Fruit fly (Drosophila melanogaster): ENCODE results near the gene CG16758.

The CG16758 gene

DNA sequence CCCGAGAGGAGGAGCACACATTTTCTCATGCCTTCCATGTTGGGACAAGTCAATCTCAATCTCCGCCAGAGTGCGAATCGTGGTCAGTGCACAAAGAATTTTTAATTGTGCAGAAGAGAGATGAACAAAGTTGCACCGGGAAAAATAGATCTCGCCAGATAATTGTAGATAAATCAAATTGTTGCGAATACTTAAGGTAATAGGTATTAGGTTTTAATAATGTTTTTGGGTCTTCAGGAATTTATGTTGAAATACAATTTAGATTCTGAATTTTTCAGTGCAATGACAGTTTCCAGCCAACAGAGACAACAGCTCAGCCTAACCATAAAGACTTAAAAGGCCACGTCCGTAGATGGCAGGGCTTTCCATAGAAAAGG is 41.7 kb upstream of the CG16758 start:
- TF ChIP-seq Pif1A (GFP tag; optimal IDR thresholded peaks at IDR 0.05) (peak; percentile 10), CG8301 (tag; optimal IDR thresholded peaks at IDR 0.05) (peak; percentile 35), CG10348 (GFP tag; IDR thresholded peaks at IDR 0.05) (no peak), EcR (GFP tag; optimal IDR thresholded peaks at IDR 0.05) (no peak), CG13204 (GFP tag; optimal IDR thresholded peaks at IDR 0.05) (no peak), CG12605 (GFP tag; IDR thresholded peaks at IDR 0.05) (peak; percentile 9; the same call in 1 of the 2 replicates), CG9948 (tag; optimal IDR thresholded peaks at IDR 0.05) (peak; percentile 5), CG14655 (GFP tag; optimal IDR thresholded peaks at IDR 0.05) (peak; percentile 55), CG8159 (tag; optimal IDR thresholded peaks at IDR 0.05) (no peak), rn (GFP tag; IDR thresholded peaks at IDR 0.05) (no peak), fd96Ca (GFP tag; IDR thresholded peaks at IDR 0.05) (no peak), CG34367 (tag; optimal IDR thresholded peaks at IDR 0.05) (no peak)

- no peak for TF ChIP-seq CG14655 (GFP tag; optimal IDR thresholded peaks at IDR 0.05)
- no peak for TF ChIP-seq Pif1B (GFP tag; optimal IDR thresholded peaks at IDR 0.05)
- no peak for TF ChIP-seq CG10348 (GFP tag; IDR thresholded peaks at IDR 0.05)
- TF ChIP-seq CG9948 (tag; optimal IDR thresholded peaks at IDR 0.05): no peak
- TF ChIP-seq CG13204 (GFP tag; optimal IDR thresholded peaks at IDR 0.05): no peak
- no peak for TF ChIP-seq CG34367 (tag; optimal IDR thresholded peaks at IDR 0.05)
- TF ChIP-seq CG32121 (GFP tag; IDR thresholded peaks at IDR 0.05): no peak
- TF ChIP-seq CG8159 (tag; optimal IDR thresholded peaks at IDR 0.05): no peak
- no peak for TF ChIP-seq Ets98B (GFP tag; IDR thresholded peaks at IDR 0.05)
- TF ChIP-seq rn (GFP tag; IDR thresholded peaks at IDR 0.05): no peak
- no peak for TF ChIP-seq Pif1A (GFP tag; optimal IDR thresholded peaks at IDR 0.05)
- no peak for TF ChIP-seq CG12605 (GFP tag; IDR thresholded peaks at IDR 0.05)
- TF ChIP-seq CG15710 (tag; optimal IDR thresholded peaks at IDR 0.05): no peak
- TF ChIP-seq fd96Ca (GFP tag; IDR thresholded peaks at IDR 0.05): no peak
- TF ChIP-seq gl (tag; optimal IDR thresholded peaks at IDR 0.05): no peak
- TF ChIP-seq EcR (GFP tag; optimal IDR thresholded peaks at IDR 0.05): no peak
- no peak for TF ChIP-seq CG17806 (tag; optimal IDR thresholded peaks at IDR 0.05)
- TF ChIP-seq Snoo (tag; optimal IDR thresholded peaks at IDR 0.05): no peak
Measured at dm6 chr3L:2544435-2545076, 41.1 kb upstream of the CG16758 start.

dm6 chr3L:2541361-2541760 is 38.0 kb upstream of the CG16758 start:
- no peak for TF ChIP-seq CG15710 (tag; optimal IDR thresholded peaks at IDR 0.05)
- no peak for TF ChIP-seq CG34367 (tag; optimal IDR thresholded peaks at IDR 0.05)
- TF ChIP-seq Ets98B (GFP tag; IDR thresholded peaks at IDR 0.05): peak; percentile 7; the same call in 1 of the 2 replicates
- no peak for TF ChIP-seq Pif1B (GFP tag; optimal IDR thresholded peaks at IDR 0.05)
- TF ChIP-seq CG8301 (tag; optimal IDR thresholded peaks at IDR 0.05): peak; percentile 6
- TF ChIP-seq CG4496 (GFP tag; IDR thresholded peaks at IDR 0.05): peak; percentile 37; the same call in 1 of the 3 replicates
- TF ChIP-seq CG12605 (GFP tag; IDR thresholded peaks at IDR 0.05): no peak
- no peak for TF ChIP-seq D1 (tag; optimal IDR thresholded peaks at IDR 0.05)
- no peak for TF ChIP-seq CG9948 (tag; optimal IDR thresholded peaks at IDR 0.05)
- no peak for TF ChIP-seq rn (GFP tag; IDR thresholded peaks at IDR 0.05)
- no peak for TF ChIP-seq CG32121 (GFP tag; IDR thresholded peaks at IDR 0.05)
- no peak for TF ChIP-seq fd96Ca (GFP tag; IDR thresholded peaks at IDR 0.05)
- no peak for TF ChIP-seq Pif1A (GFP tag; optimal IDR thresholded peaks at IDR 0.05)
- TF ChIP-seq CG14655 (GFP tag; optimal IDR thresholded peaks at IDR 0.05): peak; percentile 37
- no peak for TF ChIP-seq CG13204 (GFP tag; optimal IDR thresholded peaks at IDR 0.05)
- TF ChIP-seq EcR (GFP tag; optimal IDR thresholded peaks at IDR 0.05): no peak
- no peak for TF ChIP-seq Snoo (tag; optimal IDR thresholded peaks at IDR 0.05)
- TF ChIP-seq CG10348 (GFP tag; IDR thresholded peaks at IDR 0.05): no peak
- no peak for TF ChIP-seq CG17806 (tag; optimal IDR thresholded peaks at IDR 0.05)
- no peak for TF ChIP-seq gl (tag; optimal IDR thresholded peaks at IDR 0.05)
- no peak for TF ChIP-seq CG8159 (tag; optimal IDR thresholded peaks at IDR 0.05)

DNA sequence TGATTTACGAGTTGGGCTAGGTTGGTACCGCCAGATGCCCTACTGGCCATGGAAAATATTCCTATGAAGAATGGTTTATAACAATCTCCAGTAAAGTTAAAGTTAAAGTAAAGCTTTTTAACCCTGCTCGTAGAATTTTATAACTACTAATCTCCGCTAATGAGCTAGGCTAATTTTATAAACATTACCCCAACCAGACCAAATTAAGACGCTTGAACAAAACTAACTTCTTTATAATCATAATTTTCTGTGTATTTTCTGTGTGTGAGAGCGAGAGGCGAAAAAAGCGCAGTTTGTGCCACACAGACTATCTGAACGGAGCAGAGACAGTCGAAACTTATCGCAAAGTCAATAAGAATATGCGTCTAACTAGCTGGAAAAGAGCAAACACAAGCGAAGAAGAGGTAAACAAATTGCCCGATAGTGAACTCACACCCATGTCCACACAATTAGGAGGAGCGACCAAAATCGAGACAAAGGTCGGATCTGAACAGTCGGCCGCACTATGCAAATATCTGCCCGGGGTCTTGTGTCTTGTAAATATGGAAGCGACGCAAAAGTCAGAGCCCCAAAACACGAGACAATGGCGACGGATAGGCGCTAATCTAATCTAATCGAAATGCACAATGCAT is 33.7 kb upstream of the CG16758 start:
- TF ChIP-seq CG17806 (tag; optimal IDR thresholded peaks at IDR 0.05) (no peak), CG14655 (GFP tag; optimal IDR thresholded peaks at IDR 0.05) (peak; percentile 7), CG13204 (GFP tag; optimal IDR thresholded peaks at IDR 0.05) (no peak), fd96Ca (GFP tag; IDR thresholded peaks at IDR 0.05) (no peak), CG4496 (GFP tag; IDR thresholded peaks at IDR 0.05) (0 out of 3 replicates have a peak, but pooled peaks have one; percentile 28), rn (GFP tag; IDR thresholded peaks at IDR 0.05) (no peak), CG9948 (tag; optimal IDR thresholded peaks at IDR 0.05) (no peak), CG8301 (tag; optimal IDR thresholded peaks at IDR 0.05) (no peak), Snoo (tag; optimal IDR thresholded peaks at IDR 0.05) (no peak), CG34367 (tag; optimal IDR thresholded peaks at IDR 0.05) (no peak), EcR (GFP tag; optimal IDR thresholded peaks at IDR 0.05) (no peak), CG32121 (GFP tag; IDR thresholded peaks at IDR 0.05) (0 out of 2 replicates have a peak, but pooled peaks have one; percentile 11), Ets98B (GFP tag; IDR thresholded peaks at IDR 0.05) (peak; percentile 18; the same call in 1 of the 2 replicates)

DNA sequence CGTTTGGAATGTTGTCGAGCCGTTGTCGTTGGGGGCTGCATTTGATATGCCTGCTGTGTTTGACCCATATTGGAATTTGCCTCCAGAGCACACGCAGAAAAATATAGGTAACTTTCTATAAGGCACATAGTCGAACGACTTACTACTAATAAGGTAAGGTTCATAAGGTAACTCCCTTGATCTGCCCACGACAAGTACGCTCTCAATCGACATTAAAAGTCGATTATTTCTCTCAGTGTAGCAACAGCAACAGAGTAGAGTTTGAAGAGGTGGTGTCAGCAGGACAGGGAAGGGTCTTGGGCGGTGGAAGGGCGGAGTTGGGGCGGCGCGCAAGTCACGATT is 30.3 kb upstream of the CG16758 start:
- TF ChIP-seq CG34367 (tag; optimal IDR thresholded peaks at IDR 0.05) (peak; percentile 61), CG14655 (GFP tag; optimal IDR thresholded peaks at IDR 0.05) (peak; percentile 94), Pif1B (GFP tag; optimal IDR thresholded peaks at IDR 0.05) (peak; percentile 79), CG9948 (tag; optimal IDR thresholded peaks at IDR 0.05) (peak; percentile 74), CG10348 (GFP tag; IDR thresholded peaks at IDR 0.05) (peak; percentile 51; the same call in 1 of the 2 replicates), Snoo (tag; optimal IDR thresholded peaks at IDR 0.05) (peak; percentile 19), Pif1A (GFP tag; optimal IDR thresholded peaks at IDR 0.05) (peak; percentile 86), CG17806 (tag; optimal IDR thresholded peaks at IDR 0.05) (peak; percentile 80), EcR (GFP tag; optimal IDR thresholded peaks at IDR 0.05) (no peak), D1 (tag; optimal IDR thresholded peaks at IDR 0.05) (no peak), rn (GFP tag; IDR thresholded peaks at IDR 0.05) (peak; percentile 77), fd96Ca (GFP tag; IDR thresholded peaks at IDR 0.05) (peak; percentile 96), gl (tag; optimal IDR thresholded peaks at IDR 0.05) (peak; percentile 13), CG32121 (GFP tag; IDR thresholded peaks at IDR 0.05) (peak; percentile 88), CG15710 (tag; optimal IDR thresholded peaks at IDR 0.05) (peak; percentile 54), CG13204 (GFP tag; optimal IDR thresholded peaks at IDR 0.05) (peak; percentile 2), Ets98B (GFP tag; IDR thresholded peaks at IDR 0.05) (peak; percentile 90), CG4496 (GFP tag; IDR thresholded peaks at IDR 0.05) (peak; percentile 92), CG8159 (tag; optimal IDR thresholded peaks at IDR 0.05) (peak; percentile 64), CG12605 (GFP tag; IDR thresholded peaks at IDR 0.05) (peak; percentile 79), CG8301 (tag; optimal IDR thresholded peaks at IDR 0.05) (peak; percentile 91)
